Worm (Caenorhabditis elegans) whole organism, young adult: ENCODE data around the gene Y71H2AM.14.

Experiments used
- F22D6.2 ChIP-seq: sonication (generic microtip); optimal IDR thresholded peaks from 2 replicates; lab custom pipeline; 2016; ENCODE audit warnings: mild to moderate bottlenecking, missing genetic modification characterization, missing compliant biosample characterization
- Y79H2A.3 ChIP-seq: fragments of 200-800 bp; sonication (Bioruptor generic); conservative IDR thresholded peaks from 2 replicates; pipeline ENCODE4 v1.3.6; 2022; ENCODE audit warnings: missing genetic modification reagents, missing genetic modification characterization, missing compliant biosample characterization
- ceh-40 ChIP-seq: fragments of 200-800 bp; sonication (Bioruptor generic); IDR thresholded peaks from 2 replicates; pipeline ENCODE4 v1.3.6; 2022; ENCODE audit warnings: missing genetic modification characterization, missing compliant biosample characterization
- nfya-1 ChIP-seq: sonication (generic microtip); optimal IDR thresholded peaks from 2 replicates; lab custom pipeline; 2017; ENCODE audit warnings: antibody characterized with exemption, missing compliant biosample characterization, missing genetic modification characterization, borderline replicate concordance; ENCODE audit not compliant: insufficient read depth
- nhr-27 ChIP-seq: fragments of 200-800 bp; sonication (Bioruptor generic); optimal IDR thresholded peaks from 2 replicates; lab custom pipeline; 2018; ENCODE audit warnings: mild to moderate bottlenecking, missing genetic modification characterization, moderate library complexity, missing compliant biosample characterization

- TF ChIP-seq ceh-40 (GFP tag; lab: Robert Waterston, UW) (no peak), nhr-27 (tag; lab: Kevin White, UChicago) (no peak), Y79H2A.3 (no peak), F22D6.2 (tag; lab: Kevin White, UChicago) (no peak), nfya-1 (tag; lab: Kevin White, UChicago) (no peak)
Observed at ce11 chrIII:2724992-2725220, 21.5 kb downstream of the Y71H2AM.14 start, which contains the start of gene Y71H2AM.11.
